Worm (Caenorhabditis elegans): Measurements from ENCODE around the gene sqst-1.

DNA sequence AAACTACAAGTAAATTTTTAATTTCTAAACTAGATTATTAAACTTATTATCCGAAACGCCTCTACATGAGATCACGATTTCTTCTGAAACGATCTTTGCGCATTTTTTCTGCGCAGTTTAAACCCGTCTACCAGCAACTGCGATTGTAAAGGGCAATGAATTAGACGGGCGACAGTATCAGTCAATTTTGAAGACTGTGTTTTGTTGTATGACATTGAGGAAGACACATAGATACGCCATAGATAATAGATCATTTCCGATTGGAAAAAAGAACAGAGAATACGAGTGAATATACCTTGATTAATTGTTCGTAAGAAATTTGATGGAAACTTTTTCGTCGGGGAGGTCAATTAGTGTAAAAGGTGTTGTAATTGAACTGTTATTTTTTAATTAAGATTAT is 12.7 kb upstream of the sqst-1 start:
- no peak for TF ChIP-seq ama-1 (optimal IDR thresholded peaks at IDR 0.05)
- no peak for TF ChIP-seq ama-1 (GFP tag; optimal IDR thresholded peaks at IDR 0.05)
- TF ChIP-seq C17E4.6 (GFP tag; IDR thresholded peaks at IDR 0.05), result no peak
- TF ChIP-seq F37B4.10 (GFP tag; IDR thresholded peaks at IDR 0.05), result no peak
- TF ChIP-seq fkh-3 (tag; optimal IDR thresholded peaks at IDR 0.05), result no peak
- no peak for TF ChIP-seq bed-1 (GFP tag; IDR thresholded peaks at IDR 0.05)
- no peak for TF ChIP-seq zfh-2 (GFP tag; conservative IDR thresholded peaks at IDR 0.05)
- no peak for TF ChIP-seq ceh-91 (GFP tag; IDR thresholded peaks at IDR 0.05)
- no peak for TF ChIP-seq K11D2.4 (GFP tag; IDR thresholded peaks at IDR 0.05)
- no peak for TF ChIP-seq mcd-1 (GFP tag; IDR thresholded peaks at IDR 0.05)
- TF ChIP-seq nfya-2 (GFP tag; IDR thresholded peaks at IDR 0.05), result no peak
- TF ChIP-seq mxl-1 (tag; optimal IDR thresholded peaks at IDR 0.05), result no peak
- TF ChIP-seq dpff-1 (tag; optimal IDR thresholded peaks at IDR 0.05), result no peak
- TF ChIP-seq snpc-3.4 (tag; optimal IDR thresholded peaks at IDR 0.05), result no peak
- TF ChIP-seq egl-18 (GFP tag; IDR thresholded peaks at IDR 0.05), result no peak
